Fruit fly (Drosophila melanogaster) whole organism, embryonic: ENCODE results near the gene Tsp74F.
A peak's percentile ranks its signal among the peaks of the same experiment; 100 is the strongest.

Experiments used
- Aef1 ChIP-seq: fragments of 200-800 bp; sonication (Bioruptor generic); IDR thresholded peaks from 3 replicates; pipeline ENCODE4 v1.3.6; 2022; ENCODE audit warnings: missing biosample characterization, missing genetic modification characterization
- CG31441 ChIP-seq: fragments of 200-800 bp; sonication (Bioruptor generic); IDR thresholded peaks from 2 replicates; pipeline ENCODE4 v1.3.6; 2022; ENCODE audit warnings: missing biosample characterization, missing genetic modification characterization
- Dip3 ChIP-seq: fragments of 200-800 bp; sonication (Bioruptor generic); optimal IDR thresholded peaks from 3 replicates; lab custom pipeline; 2016; ENCODE audit warnings: missing biosample characterization, missing genetic modification characterization
- Sry-δ ChIP-seq: fragments of 200-800 bp; sonication (Bioruptor generic); optimal IDR thresholded peaks from 2 replicates; lab custom pipeline; 2016; ENCODE audit warnings: missing biosample characterization, missing genetic modification characterization
- Tbp ChIP-seq: fragments of >200 bp; optimal IDR thresholded peaks from 2 replicates; lab custom pipeline; 2018; ENCODE audit warnings: missing biosample characterization, missing genetic modification characterization
- caup ChIP-seq: fragments of 200-800 bp; sonication (Bioruptor generic); optimal IDR thresholded peaks from 3 replicates; lab custom pipeline; 2017; ENCODE audit warnings: missing biosample characterization, mild to moderate bottlenecking, missing genetic modification characterization, moderate library complexity; ENCODE audit not compliant: severe bottlenecking
- chinmo ChIP-seq: fragments of 200-800 bp; sonication (Bioruptor generic); IDR thresholded peaks from 4 replicates; pipeline ENCODE4 v1.3.6; 2022; ENCODE audit warnings: missing biosample characterization, missing genetic modification characterization; ENCODE audit not compliant: partially characterized antibody
- chn ChIP-seq: fragments of 200-800 bp; sonication (Bioruptor generic); optimal IDR thresholded peaks from 2 replicates; lab custom pipeline; 2016; ENCODE audit warnings: missing biosample characterization, missing genetic modification characterization
- dmrt11E ChIP-seq: fragments of 200-800 bp; sonication (Bioruptor generic); optimal IDR thresholded peaks from 3 replicates; lab custom pipeline; 2018; ENCODE audit warnings: missing biosample characterization, mild to moderate bottlenecking, missing genetic modification characterization, moderate library complexity
- lilli ChIP-seq: fragments of 200-800 bp; sonication (Bioruptor generic); optimal IDR thresholded peaks from 3 replicates; lab custom pipeline; 2016; ENCODE audit warnings: missing biosample characterization, missing genetic modification characterization
- unc-4 ChIP-seq: fragments of 200-800 bp; sonication (Bioruptor generic); IDR thresholded peaks from 2 replicates; pipeline ENCODE4 v1.3.6; 2022; ENCODE audit warnings: missing biosample characterization, missing genetic modification characterization; ENCODE audit not compliant: partially characterized antibody

Gene Tsp74F

DNA sequence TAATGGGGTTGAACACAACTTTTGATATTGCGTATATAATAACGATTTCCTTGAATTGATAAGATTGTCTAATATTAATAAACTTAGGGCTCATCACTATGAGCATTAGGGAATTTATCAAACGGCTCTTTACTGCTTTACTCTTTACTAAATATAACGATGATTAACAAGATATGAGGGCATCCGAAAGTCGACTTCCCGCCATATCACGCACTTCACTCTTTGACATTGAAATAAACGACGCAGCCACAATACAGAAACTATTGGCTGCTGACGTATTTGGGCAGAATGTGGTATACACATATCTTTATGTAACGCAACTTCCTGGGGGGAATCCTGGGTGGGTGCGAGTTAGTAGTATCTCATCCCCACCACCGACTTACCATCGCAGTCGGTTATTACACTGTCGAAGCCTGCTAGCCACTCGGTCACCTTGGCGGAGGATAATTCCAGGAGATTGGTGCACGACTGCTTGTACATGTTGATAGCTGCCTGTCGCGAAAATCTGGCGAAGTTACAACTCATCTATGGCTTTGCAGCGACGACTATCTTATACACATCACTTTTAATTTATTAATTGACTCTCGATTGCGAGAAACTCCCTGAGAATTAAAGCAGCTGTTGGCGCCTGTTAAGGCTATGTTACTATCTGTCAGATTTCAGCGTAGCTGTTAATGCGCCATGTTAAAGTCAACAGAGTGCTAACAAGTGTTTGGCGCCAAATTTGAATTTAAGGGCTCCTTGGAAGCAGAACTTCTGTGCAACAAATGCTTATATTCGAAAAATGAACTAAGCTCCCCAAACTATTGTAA lies 52.6 kb downstream of the Tsp74F start, which contains the start of gene CG5567 (continued):
- TF ChIP-seq dmrt11E = no peak
- 0 out of 2 replicates have a peak, but pooled peaks have one; percentile 21 for TF ChIP-seq unc-4
- peak; percentile 54 for TF ChIP-seq lilli (GFP tag; lab: Kevin White, UChicago)
- no peak for TF ChIP-seq Sry-δ (GFP tag; lab: Kevin White, UChicago)
- TF ChIP-seq chinmo (GFP tag; lab: Robert Waterston, UW) = 0 out of 4 replicates have a peak, but pooled peaks have one; percentile 51
- no peak for TF ChIP-seq Aef1
- TF ChIP-seq CG31441 = no peak; the same call in 1 of the 2 replicates
- no peak for TF ChIP-seq Dip3 (GFP tag; lab: Kevin White, UChicago)
- TF ChIP-seq chn (GFP tag; lab: Kevin White, UChicago) = no peak
- TF ChIP-seq caup (GFP tag; lab: Kevin White, UChicago) = no peak
- no peak for TF ChIP-seq Tbp (GFP tag; lab: Kevin White, UChicago)
- TF ChIP-seq, all 482 proteins: peak for 82
